Fruit fly (Drosophila melanogaster): ENCODE measurements around the gene Sec61gamma.
A peak's percentile ranks its signal among the peaks of the same experiment; 100 is the strongest.

The Sec61gamma gene

dm6 chrX:19642819-19643504 is at the start of gene Sec61gamma, which contains the start of gene CG12237:
TSS of gene Sec61gamma (plus strand) at chrX:19643327.
TSS of gene CG12237 (minus strand) at chrX:19642869.
- TF ChIP-seq CG31627 (GFP tag; optimal IDR thresholded peaks at IDR 0.05) (peak; percentile 21), Sox14 (GFP tag; optimal IDR thresholded peaks at IDR 0.05) (peak; percentile 61), CG7368 (GFP tag; optimal IDR thresholded peaks at IDR 0.05) (no peak), CG4318 (GFP tag; optimal IDR thresholded peaks at IDR 0.05) (no peak), eg (GFP tag; IDR thresholded peaks at IDR 0.05) (0 out of 3 replicates have a peak, but pooled peaks have one; percentile 8), CG6163 (GFP tag; IDR thresholded peaks at IDR 0.05) (peak; percentile 34; the same call in 1 of the 3 replicates), CG1621 (tag; optimal IDR thresholded peaks at IDR 0.05) (peak; percentile 3), Eip78C (GFP tag) (peak; percentile 68), CG8632 (GFP tag; optimal IDR thresholded peaks at IDR 0.05) (no peak), achi (GFP tag; optimal IDR thresholded peaks at IDR 0.05) (peak; percentile 100), CG3032 (tag; optimal IDR thresholded peaks at IDR 0.05) (no peak)

dm6 chrX:19595862-19596261 is 47.3 kb upstream of the Sec61gamma start:
- no peak for TF ChIP-seq CG6854 (GFP tag; optimal IDR thresholded peaks at IDR 0.05)
- no peak for TF ChIP-seq CG16779 (tag; optimal IDR thresholded peaks at IDR 0.05)
- TF ChIP-seq net (GFP tag; optimal IDR thresholded peaks at IDR 0.05): no peak
- no peak for TF ChIP-seq CG8319 (GFP tag; optimal IDR thresholded peaks at IDR 0.05)
- no peak for TF ChIP-seq CG15336 (GFP tag; IDR thresholded peaks at IDR 0.05)
- no peak for TF ChIP-seq Lpt (GFP tag; optimal IDR thresholded peaks at IDR 0.05)
- TF ChIP-seq CG4318 (GFP tag; optimal IDR thresholded peaks at IDR 0.05): no peak
- no peak for TF ChIP-seq vri (GFP tag; optimal IDR thresholded peaks at IDR 0.05)
- TF ChIP-seq dsx (GFP tag; optimal IDR thresholded peaks at IDR 0.05; ENCODE audit: poor library complexity, severe bottlenecking): no peak
- TF ChIP-seq Ets21C (GFP tag; optimal IDR thresholded peaks at IDR 0.05): no peak
- no peak for TF ChIP-seq Blimp-1 (GFP tag; optimal IDR thresholded peaks at IDR 0.05)

- peak; percentile 86 for TF ChIP-seq CG7368 (GFP tag; optimal IDR thresholded peaks at IDR 0.05)
- peak; percentile 76 for TF ChIP-seq OdsH (GFP tag; optimal IDR thresholded peaks at IDR 0.05)
- TF ChIP-seq Lpt (GFP tag; optimal IDR thresholded peaks at IDR 0.05): peak; percentile 51
- TF ChIP-seq net (GFP tag; optimal IDR thresholded peaks at IDR 0.05): peak; percentile 89
- peak; percentile 85 for TF ChIP-seq achi (GFP tag; optimal IDR thresholded peaks at IDR 0.05)
- TF ChIP-seq Hr4 (GFP tag; optimal IDR thresholded peaks at IDR 0.05): peak; percentile 22
- peak; percentile 94 for TF ChIP-seq Eip78C (GFP tag)
- no peak for TF ChIP-seq CG8119 (GFP tag; IDR thresholded peaks at IDR 0.05)
- no peak for TF ChIP-seq dac (GFP tag; optimal IDR thresholded peaks at IDR 0.05)
- peak; percentile 70 for TF ChIP-seq svp (GFP tag)
- peak; percentile 50 for TF ChIP-seq Ets21C (GFP tag; optimal IDR thresholded peaks at IDR 0.05)
- TF ChIP-seq Sox14 (GFP tag; optimal IDR thresholded peaks at IDR 0.05): peak; percentile 79
- no peak for TF ChIP-seq Eip93F (GFP tag; optimal IDR thresholded peaks at IDR 0.05)
- peak; percentile 90 for TF ChIP-seq Met (GFP tag; optimal IDR thresholded peaks at IDR 0.05)
- TF ChIP-seq CG1621 (tag; optimal IDR thresholded peaks at IDR 0.05): peak; percentile 73
- TF ChIP-seq Gug (GFP tag; IDR thresholded peaks at IDR 0.05): no peak
- TF ChIP-seq Hr38 (GFP tag; optimal IDR thresholded peaks at IDR 0.05): no peak
- peak; percentile 86 for TF ChIP-seq CG16779 (tag; optimal IDR thresholded peaks at IDR 0.05)
- TF ChIP-seq CG6163 (GFP tag; IDR thresholded peaks at IDR 0.05): peak; percentile 89
- TF ChIP-seq ss (GFP tag; optimal IDR thresholded peaks at IDR 0.05): peak; percentile 86 to 95
- peak; percentile 63 for TF ChIP-seq spab (GFP tag; optimal IDR thresholded peaks at IDR 0.05)
- TF ChIP-seq CG8319 (GFP tag; optimal IDR thresholded peaks at IDR 0.05): peak; percentile 74
- no peak for TF ChIP-seq CG4318 (GFP tag; optimal IDR thresholded peaks at IDR 0.05)
- TF ChIP-seq vri (GFP tag; optimal IDR thresholded peaks at IDR 0.05): peak; percentile 84
- peak; percentile 17 for TF ChIP-seq dsx (GFP tag; optimal IDR thresholded peaks at IDR 0.05; ENCODE audit: poor library complexity, severe bottlenecking)
- TF ChIP-seq CG6808 (GFP tag; optimal IDR thresholded peaks at IDR 0.05): peak; percentile 78
- peak; percentile 86 for TF ChIP-seq fkh (GFP tag; optimal IDR thresholded peaks at IDR 0.05)
- peak; percentile 57 for TF ChIP-seq CG11902 (GFP tag; optimal IDR thresholded peaks at IDR 0.05)
- TF ChIP-seq CG10669 (GFP tag; optimal IDR thresholded peaks at IDR 0.05): peak; percentile 81
- peak; percentile 77 for TF ChIP-seq Hr39 (GFP tag; optimal IDR thresholded peaks at IDR 0.05)
- TF ChIP-seq Blimp-1 (GFP tag; optimal IDR thresholded peaks at IDR 0.05): peak; percentile 81
- TF ChIP-seq lz (GFP tag; optimal IDR thresholded peaks at IDR 0.05): peak; percentile 84
- peak; percentile 90 for TF ChIP-seq CG3919 (GFP tag; optimal IDR thresholded peaks at IDR 0.05)
- TF ChIP-seq Eip75B (GFP tag; optimal IDR thresholded peaks at IDR 0.05): peak; percentile 75
- TF ChIP-seq Sox102F (GFP tag; optimal IDR thresholded peaks at IDR 0.05): peak; percentile 88
- TF ChIP-seq acj6 (GFP tag; optimal IDR thresholded peaks at IDR 0.05): peak; percentile 79
- peak; percentile 31 for TF ChIP-seq CG10631 (GFP tag; optimal IDR thresholded peaks at IDR 0.05)
Observed at dm6 chrX:19597684-19598363, 45.3 kb upstream of the Sec61gamma start, which contains the start of gene RpS10b. TSS of gene RpS10b (plus strand) at chrX:19598031.
